Fruit fly (Drosophila melanogaster) whole organism, embryonic: Measurements from ENCODE around the gene Tmep.

Experiments
- BEAF-32 ChIP-seq: fragments of 200-800 bp; sonication (Bioruptor generic); optimal IDR thresholded peaks from 3 replicates; lab custom pipeline; 2017; ENCODE audit warnings: missing biosample characterization, missing genetic modification characterization, mild to moderate bottlenecking, moderate library complexity, missing genetic modification reagents
- CG10431 ChIP-seq: fragments of 200-800 bp; sonication (Bioruptor generic); optimal IDR thresholded peaks from 3 replicates; lab custom pipeline; 2018; ENCODE audit warnings: missing biosample characterization, mild to moderate bottlenecking, missing genetic modification characterization
- CG11504 ChIP-seq: fragments of 200-800 bp; sonication (Bioruptor generic); optimal IDR thresholded peaks from 3 replicates; lab custom pipeline; 2019; ENCODE audit warnings: missing biosample characterization, mild to moderate bottlenecking, missing genetic modification characterization, moderate library complexity
- CG12219 ChIP-seq: fragments of 200-800 bp; sonication (Bioruptor generic); optimal IDR thresholded peaks from 3 replicates; lab custom pipeline; 2018; ENCODE audit warnings: missing biosample characterization, mild to moderate bottlenecking, missing genetic modification characterization
- CG12391 ChIP-seq: fragments of 200-800 bp; sonication (Bioruptor generic); optimal IDR thresholded peaks from 3 replicates; lab custom pipeline; 2018; ENCODE audit warnings: missing biosample characterization, mild to moderate bottlenecking, missing genetic modification characterization, moderate library complexity
- CG14441 ChIP-seq: fragments of 200-800 bp; sonication (Bioruptor generic); IDR thresholded peaks from 2 replicates; pipeline ENCODE4 v1.3.6; 2022; ENCODE audit warnings: missing biosample characterization, missing genetic modification characterization
- CG15073 ChIP-seq: fragments of 200-800 bp; sonication (Bioruptor generic); optimal IDR thresholded peaks from 2 replicates; lab custom pipeline; 2016; ENCODE audit warnings: missing biosample characterization, missing genetic modification characterization
- CG1603 ChIP-seq: fragments of 200-800 bp; sonication (Bioruptor generic); optimal IDR thresholded peaks from 2 replicates; lab custom pipeline; 2019; ENCODE audit warnings: missing biosample characterization, mild to moderate bottlenecking, missing genetic modification characterization, moderate library complexity
- CG17186 ChIP-seq: fragments of 200-800 bp; sonication (Bioruptor generic); optimal IDR thresholded peaks from 3 replicates; lab custom pipeline; 2017; ENCODE audit warnings: missing biosample characterization, missing genetic modification reagents, missing genetic modification characterization
- CG17361 ChIP-seq: fragments of 200-800 bp; sonication (Bioruptor generic); IDR thresholded peaks from 3 replicates; pipeline ENCODE4 v1.3.6; 2022; ENCODE audit warnings: missing biosample characterization, missing genetic modification characterization
- CG18619 ChIP-seq: fragments of 200-800 bp; sonication (Bioruptor generic); optimal IDR thresholded peaks from 3 replicates; lab custom pipeline; 2017; ENCODE audit warnings: missing biosample characterization, mild to moderate bottlenecking, missing genetic modification characterization
- CG18764 ChIP-seq: fragments of 200-800 bp; sonication (Bioruptor generic); optimal IDR thresholded peaks from 3 replicates; lab custom pipeline; 2016; ENCODE audit warnings: missing biosample characterization, missing genetic modification characterization
- CG31388 ChIP-seq: fragments of 200-800 bp; sonication (Bioruptor generic); optimal IDR thresholded peaks from 2 replicates; lab custom pipeline; 2016; ENCODE audit warnings: missing biosample characterization, missing genetic modification characterization
- CG3995 ChIP-seq: fragments of 200-800 bp; sonication (Bioruptor generic); optimal IDR thresholded peaks from 3 replicates; lab custom pipeline; 2016; ENCODE audit warnings: missing biosample characterization, missing genetic modification characterization
- CG4820 ChIP-seq: fragments of 200-800 bp; sonication (Bioruptor generic); optimal IDR thresholded peaks from 3 replicates; lab custom pipeline; 2016; ENCODE audit warnings: missing biosample characterization, missing genetic modification characterization
- CG6813 ChIP-seq: fragments of 200-800 bp; sonication (Bioruptor generic); optimal IDR thresholded peaks from 2 replicates; lab custom pipeline; 2017; ENCODE audit warnings: missing biosample characterization, missing genetic modification characterization, mild to moderate bottlenecking, moderate library complexity, missing genetic modification reagents
- CG8281 ChIP-seq: fragments of 200-800 bp; sonication (Bioruptor generic); optimal IDR thresholded peaks from 2 replicates; lab custom pipeline; 2018; ENCODE audit warnings: missing biosample characterization, mild to moderate bottlenecking, missing genetic modification characterization, moderate library complexity
- CG9797 ChIP-seq: fragments of 200-800 bp; sonication (Bioruptor generic); optimal IDR thresholded peaks from 3 replicates; lab custom pipeline; 2018; ENCODE audit warnings: missing biosample characterization, mild to moderate bottlenecking, missing genetic modification characterization
- Dip3 ChIP-seq: fragments of 200-800 bp; sonication (Bioruptor generic); optimal IDR thresholded peaks from 3 replicates; lab custom pipeline; 2016; ENCODE audit warnings: missing biosample characterization, missing genetic modification characterization
- Gsc ChIP-seq: fragments of 200-800 bp; sonication (Bioruptor generic); IDR thresholded peaks from 2 replicates; pipeline ENCODE4 v1.3.6; 2022; ENCODE audit warnings: missing biosample characterization, missing genetic modification characterization
- Gug ChIP-seq: fragments of 200-800 bp; sonication (Bioruptor generic); IDR thresholded peaks from 4 replicates; pipeline ENCODE4 v1.3.6; 2022; ENCODE audit warnings: missing biosample characterization, missing genetic modification characterization
- HHEX ChIP-seq: fragments of 200-800 bp; sonication (Bioruptor generic); optimal IDR thresholded peaks from 3 replicates; lab custom pipeline; 2017; ENCODE audit warnings: missing biosample characterization, mild to moderate bottlenecking, missing genetic modification characterization, missing genetic modification reagents
- Hr51 ChIP-seq, 2 experiments: fragments of 200-800 bp; sonication (Bioruptor generic); optimal IDR thresholded peaks; 2 replicates in 1 of 2; 3 replicates in 1 of 2; lab custom pipeline; 2016 to 2018; ENCODE audit warnings: missing biosample characterization in 2 of 2, missing genetic modification characterization in 2 of 2, mild to moderate bottlenecking in 1 of 2, moderate library complexity in 1 of 2
- Lim3 ChIP-seq: fragments of 200-800 bp; sonication (Bioruptor generic); IDR thresholded peaks from 2 replicates; pipeline ENCODE4 v1.3.6; 2022; ENCODE audit warnings: missing biosample characterization, missing genetic modification characterization
- MTF-1 ChIP-seq: fragments of 200-800 bp; sonication (Bioruptor generic); optimal IDR thresholded peaks from 2 replicates; lab custom pipeline; 2018; ENCODE audit warnings: missing biosample characterization, mild to moderate bottlenecking, missing genetic modification characterization, borderline replicate concordance
- Mad ChIP-seq: fragments of 200-800 bp; sonication (Bioruptor generic); optimal IDR thresholded peaks from 2 replicates; lab custom pipeline; 2016; ENCODE audit warnings: missing biosample characterization, missing genetic modification characterization
- Max ChIP-seq: fragments of 200-800 bp; sonication (Bioruptor generic); optimal IDR thresholded peaks from 2 replicates; lab custom pipeline; 2016; ENCODE audit warnings: missing biosample characterization, mild to moderate bottlenecking, missing genetic modification characterization
- Meics ChIP-seq: fragments of 200-800 bp; sonication (Bioruptor generic); optimal IDR thresholded peaks from 2 replicates; lab custom pipeline; 2017; ENCODE audit warnings: missing biosample characterization, mild to moderate bottlenecking, missing genetic modification characterization
- Mes4 ChIP-seq: fragments of 200-800 bp; sonication (Bioruptor generic); optimal IDR thresholded peaks from 2 replicates; lab custom pipeline; 2016; ENCODE audit warnings: missing biosample characterization, missing genetic modification characterization
- Neu2 ChIP-seq: fragments of 200-800 bp; sonication (Bioruptor generic); optimal IDR thresholded peaks from 3 replicates; lab custom pipeline; 2016; ENCODE audit warnings: missing biosample characterization, missing genetic modification characterization, borderline replicate concordance
- Nf-YB ChIP-seq: fragments of 200-800 bp; sonication (Bioruptor generic); optimal IDR thresholded peaks from 3 replicates; lab custom pipeline; 2019; ENCODE audit warnings: missing biosample characterization, mild to moderate bottlenecking, missing genetic modification characterization, moderate library complexity
- Sox100B ChIP-seq: fragments of 200-800 bp; sonication (Bioruptor generic); optimal IDR thresholded peaks from 3 replicates; lab custom pipeline; 2018; ENCODE audit warnings: missing biosample characterization, mild to moderate bottlenecking, missing genetic modification characterization
- Stat92E ChIP-seq, 3 experiments: fragments of >200 bp in 2 of 3; fragments of 200-800 bp in 1 of 3; sonication (Bioruptor generic) in 1 of 3; optimal IDR thresholded peaks; 2 replicates each; lab custom pipeline; 2017 to 2019; ENCODE audit warnings: missing biosample characterization in 3 of 3, missing genetic modification characterization in 3 of 3, mild to moderate bottlenecking in 1 of 3, moderate library complexity in 1 of 3
- Vsx1 ChIP-seq: fragments of 200-800 bp; sonication (Bioruptor generic); optimal IDR thresholded peaks from 2 replicates; lab custom pipeline; 2017; ENCODE audit warnings: missing biosample characterization, mild to moderate bottlenecking, missing genetic modification characterization, missing genetic modification reagents
- Xrp1 ChIP-seq: fragments of 200-800 bp; sonication (Bioruptor generic); IDR thresholded peaks from 2 replicates; pipeline ENCODE4 v1.3.6; 2022; ENCODE audit warnings: missing biosample characterization, missing genetic modification characterization
- ash1 ChIP-seq: fragments of 200-800 bp; sonication (Bioruptor generic); optimal IDR thresholded peaks from 2 replicates; lab custom pipeline; 2018; ENCODE audit warnings: missing biosample characterization, mild to moderate bottlenecking, missing genetic modification characterization
- dati ChIP-seq: fragments of 200-800 bp; sonication (Bioruptor generic); IDR thresholded peaks from 2 replicates; pipeline ENCODE4 v1.3.6; 2022; ENCODE audit warnings: missing biosample characterization, missing genetic modification characterization
- fd64A ChIP-seq: fragments of 200-800 bp; sonication (Bioruptor generic); optimal IDR thresholded peaks from 3 replicates; lab custom pipeline; 2018; ENCODE audit warnings: missing biosample characterization, mild to moderate bottlenecking, missing genetic modification characterization
- h ChIP-seq: fragments of >200 bp; optimal IDR thresholded peaks from 2 replicates; lab custom pipeline; 2017
- hkb ChIP-seq, 2 experiments: fragments of 200-800 bp in 1 of 2; fragments of >200 bp in 1 of 2; sonication (Bioruptor generic) in 1 of 2; IDR thresholded peaks in 1 of 2; optimal IDR thresholded peaks in 1 of 2; 2 replicates each; pipeline versions ENCODE4 v1.3.6 to Lab custom; 2017 to 2022; ENCODE audit warnings: missing biosample characterization in 1 of 2, missing genetic modification characterization in 1 of 2
- otp ChIP-seq: fragments of 200-800 bp; sonication (Bioruptor generic); IDR thresholded peaks from 3 replicates; pipeline ENCODE4, ENCODE4 v1.3.6; 2022; ENCODE audit warnings: missing biosample characterization, missing genetic modification characterization
- pzg ChIP-seq: fragments of 200-800 bp; sonication (Bioruptor generic); optimal IDR thresholded peaks from 3 replicates; lab custom pipeline; 2018; ENCODE audit warnings: missing biosample characterization, mild to moderate bottlenecking, missing genetic modification characterization, moderate library complexity
- tap ChIP-seq: fragments of 200-800 bp; optimal IDR thresholded peaks from 3 replicates; lab custom pipeline; 2019; ENCODE audit warnings: missing biosample characterization, mild to moderate bottlenecking, missing genetic modification characterization, moderate library complexity
- trem ChIP-seq: fragments of 200-800 bp; optimal IDR thresholded peaks from 3 replicates; lab custom pipeline; 2019; ENCODE audit warnings: missing biosample characterization, mild to moderate bottlenecking, missing genetic modification characterization, moderate library complexity
- tup ChIP-seq: fragments of 200-800 bp; sonication (Bioruptor generic); optimal IDR thresholded peaks from 2 replicates; lab custom pipeline; 2016; ENCODE audit warnings: missing biosample characterization, mild to moderate bottlenecking, missing genetic modification characterization, moderate library complexity
- twi ChIP-seq: fragments of 200-800 bp; optimal IDR thresholded peaks from 2 replicates; lab custom pipeline; 2019; ENCODE audit warnings: missing biosample characterization, mild to moderate bottlenecking, missing genetic modification characterization, moderate library complexity
- vnd ChIP-seq: fragments of 200-800 bp; sonication (Bioruptor generic); IDR thresholded peaks from 3 replicates; pipeline ENCODE4 v1.3.6; 2022; ENCODE audit warnings: missing biosample characterization, missing genetic modification characterization; ENCODE audit not compliant: partially characterized antibody
- zen2 ChIP-seq: fragments of 200-800 bp; sonication (Bioruptor generic); IDR thresholded peaks from 3 replicates; pipeline ENCODE4 v1.3.6; 2022; ENCODE audit warnings: missing biosample characterization, missing genetic modification characterization; ENCODE audit not compliant: partially characterized antibody
- zfh1 ChIP-seq: fragments of 200-800 bp; sonication (Bioruptor generic); IDR thresholded peaks from 3 replicates; pipeline ENCODE4 v1.3.6; 2022; ENCODE audit warnings: missing biosample characterization, missing genetic modification characterization

Tmep gene

DNA sequence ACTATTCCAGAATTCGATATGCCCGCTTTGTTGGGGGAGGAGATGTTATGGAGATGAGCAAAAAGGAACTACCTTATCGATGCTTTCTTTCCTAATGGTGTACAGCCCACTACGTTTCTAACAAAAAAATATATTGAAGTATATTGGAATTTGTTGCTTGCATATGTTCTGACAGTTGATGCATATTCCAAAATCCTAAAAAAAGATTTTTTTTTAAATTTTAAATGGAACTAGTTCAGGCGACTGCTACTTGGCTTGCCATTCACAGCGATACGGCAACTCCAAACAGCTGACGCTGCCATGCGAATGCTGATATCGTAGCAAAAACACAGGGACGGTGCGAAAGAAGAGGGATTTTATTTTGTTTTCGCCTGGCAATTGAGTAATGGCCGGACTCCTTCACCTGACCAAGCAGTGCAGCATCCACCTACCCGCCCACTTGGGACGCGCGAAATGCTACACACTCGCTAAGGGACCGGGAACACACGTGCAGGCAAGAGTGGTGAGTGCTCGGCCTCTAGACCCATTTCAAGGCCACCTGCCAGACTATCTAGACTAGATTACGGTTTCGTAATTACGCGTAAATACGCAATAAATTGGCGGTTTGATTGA is 49.2 kb downstream of the Tmep start, which contains the start of the genes CG13926, ABCB7 and CG33230:
Gene CG13926 (minus strand): TSS at position 43 of the 612 bp plus-strand sequence.
Gene ABCB7 (plus strand): TSS at position 299 of the 612 bp plus-strand sequence.
Gene CG33230 (plus strand): TSS at position 299 of the 612 bp plus-strand sequence.
- TF ChIP-seq CG10431 (GFP tag; lab: Kevin White, UChicago) (peak; percentile 25), Gug (peak; percentile 43; the same call in 1 of the 4 replicates), tup (GFP tag; lab: Kevin White, UChicago) (no peak), HHEX (GFP tag; lab: Kevin White, UChicago) (no peak), CG9797 (GFP tag; lab: Kevin White, UChicago) (no peak), Mad (GFP tag; lab: Kevin White, UChicago) (peak; percentile 9), vnd (no peak), CG1603 (tag; lab: Kevin White, UChicago) (no peak), fd64A (no peak), hkb (optimal IDR thresholded peaks at IDR 0.05; lab: Kevin White, UChicago) (peak; percentile 75), hkb (GFP tag; IDR thresholded peaks at IDR 0.05; lab: Robert Waterston, UW) (no peak), MTF-1 (GFP tag; lab: Kevin White, UChicago) (no peak), trem (tag; lab: Kevin White, UChicago) (peak; percentile 65), Dip3 (GFP tag; lab: Kevin White, UChicago) (peak; percentile 1), Vsx1 (no peak), Neu2 (GFP tag; lab: Kevin White, UChicago) (no peak), dati (GFP tag; lab: Robert Waterston, UW) (no peak), pzg (GFP tag; lab: Kevin White, UChicago) (peak; percentile 54), Sox100B (GFP tag; lab: Kevin White, UChicago) (no peak), Hr51 (GFP tag; optimal IDR thresholded peaks at IDR 0.05; lab: Kevin White, UChicago) (no peak), CG6813 (GFP tag; lab: Kevin White, UChicago) (no peak), CG12219 (GFP tag; lab: Kevin White, UChicago) (no peak), Nf-YB (GFP tag; lab: Kevin White, UChicago) (no peak), h (no peak), tap (no peak), CG12391 (peak; percentile 55), CG31388 (GFP tag; lab: Kevin White, UChicago) (no peak), CG15073 (GFP tag; lab: Kevin White, UChicago) (no peak), CG17361 (GFP tag; lab: Robert Waterston, UW) (no peak; the same call in 2 of the 3 replicates), Max (peak; percentile 44), Meics (GFP tag; lab: Kevin White, UChicago) (peak; percentile 45), Gsc (GFP tag; lab: Robert Waterston, UW) (no peak), CG14441 (GFP tag; lab: Robert Waterston, UW) (no peak), Stat92E (GFP tag; optimal IDR thresholded peaks at IDR 0.05; lab: Kevin White, UChicago) (peak in 1 of 3 experiments; percentile 53), CG18619 (GFP tag; lab: Kevin White, UChicago) (peak; percentile 14), CG8281 (no peak), CG17186 (GFP tag; lab: Kevin White, UChicago) (no peak), Mes4 (no peak), BEAF-32 (GFP tag; lab: Kevin White, UChicago) (peak; percentile 64), otp (no peak), zfh1 (GFP tag; lab: Robert Waterston, UW) (no peak), Lim3 (GFP tag; lab: Robert Waterston, UW) (no peak), CG4820 (GFP tag; lab: Kevin White, UChicago) (no peak), zen2 (no peak), CG3995 (GFP tag; lab: Kevin White, UChicago) (peak; percentile 24), twi (tag; lab: Kevin White, UChicago) (no peak), ash1 (GFP tag; lab: Kevin White, UChicago) (no peak), CG11504 (no peak), CG18764 (GFP tag; lab: Kevin White, UChicago) (no peak), Xrp1 (GFP tag; lab: Robert Waterston, UW) (0 out of 2 replicates have a peak, but pooled peaks have one; percentile 36)
